Fruit fly (Drosophila melanogaster): Measurements from ENCODE around the gene CG13069.

The CG13069 gene

dm6 chr3L:16265000-16265399, at the start of gene CG13069, which contains the start of gene CG13051:
TSS of gene CG13069 (plus strand) at chr3L:16265385.
TSS of gene CG13051 (minus strand) at chr3L:16265100.
- TF ChIP-seq Hr78 (GFP tag; optimal IDR thresholded peaks at IDR 0.05) (no peak), Jra (GFP tag; optimal IDR thresholded peaks at IDR 0.05) (no peak), sage (GFP tag; optimal IDR thresholded peaks at IDR 0.05) (no peak), Dfd (GFP tag; optimal IDR thresholded peaks at IDR 0.05) (no peak), Hr83 (GFP tag; optimal IDR thresholded peaks at IDR 0.05; ENCODE audit: poor library complexity, severe bottlenecking) (no peak), HLH106 (tag; optimal IDR thresholded peaks at IDR 0.05) (no peak), ey (GFP tag; optimal IDR thresholded peaks at IDR 0.05) (no peak), Hnf4 (GFP tag; optimal IDR thresholded peaks at IDR 0.05) (no peak), CG9705 (GFP tag; optimal IDR thresholded peaks at IDR 0.05) (no peak), dl (GFP tag; optimal IDR thresholded peaks at IDR 0.05; ENCODE audit: insufficient read depth in 1 of 2, partially characterized antibody in 2 of 2) (no peak), psq (GFP tag; optimal IDR thresholded peaks at IDR 0.05) (no peak), Sp1 (GFP tag; optimal IDR thresholded peaks at IDR 0.05) (no peak), CrebA (GFP tag; optimal IDR thresholded peaks at IDR 0.05; ENCODE audit: borderline replicate concordance) (no peak), tai (GFP tag; optimal IDR thresholded peaks at IDR 0.05) (no peak), pan (optimal IDR thresholded peaks at IDR 0.05) (no peak)

- TF ChIP-seq pan (optimal IDR thresholded peaks at IDR 0.05) (no peak), Jra (GFP tag; optimal IDR thresholded peaks at IDR 0.05) (no peak), sage (GFP tag; optimal IDR thresholded peaks at IDR 0.05) (no peak), Abd-B (GFP tag; optimal IDR thresholded peaks at IDR 0.05) (no peak), Dif (GFP tag; optimal IDR thresholded peaks at IDR 0.05; ENCODE audit: partially characterized antibody) (no peak), CG32264 (GFP tag; optimal IDR thresholded peaks at IDR 0.05) (no peak), h (GFP tag; optimal IDR thresholded peaks at IDR 0.05) (no peak), CrebA (GFP tag; optimal IDR thresholded peaks at IDR 0.05; ENCODE audit: borderline replicate concordance) (no peak), foxo (GFP tag; optimal IDR thresholded peaks at IDR 0.05) (no peak), Mio (GFP tag; optimal IDR thresholded peaks at IDR 0.05) (no peak), Sp1 (GFP tag; optimal IDR thresholded peaks at IDR 0.05) (no peak), dsf (GFP tag; optimal IDR thresholded peaks at IDR 0.05; ENCODE audit: borderline replicate concordance) (no peak), sv (GFP tag; optimal IDR thresholded peaks at IDR 0.05) (no peak), woc (GFP tag; optimal IDR thresholded peaks at IDR 0.05) (no peak), GATAd (GFP tag; optimal IDR thresholded peaks at IDR 0.05) (no peak), psq (GFP tag; optimal IDR thresholded peaks at IDR 0.05) (no peak), Dfd (GFP tag; optimal IDR thresholded peaks at IDR 0.05) (no peak), Hr78 (GFP tag; optimal IDR thresholded peaks at IDR 0.05) (no peak), dl (GFP tag; optimal IDR thresholded peaks at IDR 0.05; ENCODE audit: insufficient read depth in 1 of 2, partially characterized antibody in 2 of 2) (no peak), lola (GFP tag; optimal IDR thresholded peaks at IDR 0.05) (no peak)
These were observed 49.8 kb upstream of the CG13069 start for dm6 chr3L:16215411-16215810.

dm6 chr3L:16215816-16216215, 49.4 kb upstream of the CG13069 start:
- TF ChIP-seq fru (GFP tag; optimal IDR thresholded peaks at IDR 0.05) (peak; percentile 39), psq (GFP tag; optimal IDR thresholded peaks at IDR 0.05) (peak; percentile 53), Hr78 (GFP tag; optimal IDR thresholded peaks at IDR 0.05) (no peak), tai (GFP tag; optimal IDR thresholded peaks at IDR 0.05) (no peak), Rel (GFP tag; optimal IDR thresholded peaks at IDR 0.05) (peak; percentile 16), Rel (tag; optimal IDR thresholded peaks at IDR 0.05) (no peak), br (GFP tag; optimal IDR thresholded peaks at IDR 0.05) (peak; percentile 7), rgr (GFP tag; optimal IDR thresholded peaks at IDR 0.05) (no peak), lola (GFP tag; optimal IDR thresholded peaks at IDR 0.05) (no peak), CrebA (GFP tag; optimal IDR thresholded peaks at IDR 0.05; ENCODE audit: borderline replicate concordance) (no peak), Dfd (GFP tag; optimal IDR thresholded peaks at IDR 0.05) (no peak), sage (GFP tag; optimal IDR thresholded peaks at IDR 0.05) (no peak), usp (GFP tag; optimal IDR thresholded peaks at IDR 0.05) (no peak), N (GFP tag; optimal IDR thresholded peaks at IDR 0.05) (no peak), Sp1 (GFP tag; optimal IDR thresholded peaks at IDR 0.05) (peak; percentile 4), ey (GFP tag; optimal IDR thresholded peaks at IDR 0.05) (no peak), Vsx2 (GFP tag; optimal IDR thresholded peaks at IDR 0.05; ENCODE audit: partially characterized antibody) (no peak)

dm6 chr3L:16217203-16217602, 48.0 kb upstream of the CG13069 start, which contains the start of gene CG13073:
TSS of gene CG13073 (minus strand) at chr3L:16217303.
- TF ChIP-seq psq (GFP tag; optimal IDR thresholded peaks at IDR 0.05) (no peak), sage (GFP tag; optimal IDR thresholded peaks at IDR 0.05) (no peak), N (GFP tag; optimal IDR thresholded peaks at IDR 0.05) (no peak), dsf (GFP tag; optimal IDR thresholded peaks at IDR 0.05; ENCODE audit: borderline replicate concordance) (no peak), br (GFP tag; optimal IDR thresholded peaks at IDR 0.05) (no peak), dl (GFP tag; optimal IDR thresholded peaks at IDR 0.05; ENCODE audit: insufficient read depth in 1 of 2, partially characterized antibody in 2 of 2) (no peak), foxo (GFP tag; optimal IDR thresholded peaks at IDR 0.05) (no peak), Dfd (GFP tag; optimal IDR thresholded peaks at IDR 0.05) (no peak), ey (GFP tag; optimal IDR thresholded peaks at IDR 0.05) (no peak), jim (GFP tag; optimal IDR thresholded peaks at IDR 0.05) (no peak), sv (GFP tag; optimal IDR thresholded peaks at IDR 0.05) (no peak), tai (GFP tag; optimal IDR thresholded peaks at IDR 0.05) (no peak), fru (GFP tag; optimal IDR thresholded peaks at IDR 0.05) (no peak), lola (GFP tag; optimal IDR thresholded peaks at IDR 0.05) (no peak)

Data from whole organism, wandering third instar larva.